Fruit fly (Drosophila melanogaster) whole organism, embryonic: ENCODE data around the gene CG14024.

Experiments used
- Bgb ChIP-seq: fragments of 200-800 bp; sonication (Bioruptor generic); IDR thresholded peaks from 2 replicates; pipeline ENCODE4 v1.3.6; 2022; ENCODE audit warnings: missing biosample characterization, missing genetic modification characterization; ENCODE audit not compliant: partially characterized antibody
- Blimp-1 ChIP-seq: fragments of 200-800 bp; sonication (Bioruptor generic); optimal IDR thresholded peaks from 3 replicates; lab custom pipeline; 2018; ENCODE audit warnings: missing biosample characterization, missing genetic modification characterization, mild to moderate bottlenecking, moderate library complexity, missing genetic modification reagents
- CG10274 ChIP-seq: fragments of 200-800 bp; sonication (Bioruptor generic); optimal IDR thresholded peaks from 3 replicates; lab custom pipeline; 2017; ENCODE audit warnings: missing biosample characterization, mild to moderate bottlenecking, missing genetic modification characterization
- CG10543 ChIP-seq: fragments of 200-800 bp; sonication (Bioruptor generic); optimal IDR thresholded peaks from 3 replicates; lab custom pipeline; 2017; ENCODE audit warnings: missing biosample characterization, mild to moderate bottlenecking, missing genetic modification characterization, moderate library complexity
- CG12299 ChIP-seq: fragments of 200-800 bp; sonication (Bioruptor generic); optimal IDR thresholded peaks from 2 replicates; lab custom pipeline; 2018; ENCODE audit warnings: missing biosample characterization, mild to moderate bottlenecking, missing genetic modification characterization
- CG12659 ChIP-seq: fragments of 200-800 bp; sonication (Bioruptor generic); optimal IDR thresholded peaks from 3 replicates; lab custom pipeline; 2017; ENCODE audit warnings: mild to moderate bottlenecking, missing biosample characterization, missing genetic modification reagents, missing genetic modification characterization
- CG12744 ChIP-seq: fragments of 200-800 bp; sonication (Bioruptor generic); optimal IDR thresholded peaks from 2 replicates; lab custom pipeline; 2016; ENCODE audit warnings: missing biosample characterization, missing genetic modification characterization
- CG13123 ChIP-seq: fragments of 200-800 bp; sonication (Bioruptor generic); optimal IDR thresholded peaks from 2 replicates; lab custom pipeline; 2016; ENCODE audit warnings: missing biosample characterization, missing genetic modification characterization
- CG13287 ChIP-seq: fragments of 200-800 bp; sonication (Bioruptor generic); IDR thresholded peaks from 2 replicates; pipeline ENCODE4 v1.3.6; 2022; ENCODE audit warnings: missing biosample characterization, missing genetic modification characterization; ENCODE audit not compliant: partially characterized antibody
- CG13624 ChIP-seq: fragments of 200-800 bp; sonication (Bioruptor generic); optimal IDR thresholded peaks from 2 replicates; lab custom pipeline; 2016; ENCODE audit warnings: missing biosample characterization, missing genetic modification characterization
- CG14014 ChIP-seq: fragments of 200-800 bp; sonication (Bioruptor generic); IDR thresholded peaks from 2 replicates; pipeline ENCODE4 v1.3.6; 2022; ENCODE audit warnings: missing biosample characterization, missing genetic modification characterization
- CG14710 ChIP-seq: fragments of 200-800 bp; sonication (Bioruptor generic); optimal IDR thresholded peaks from 3 replicates; lab custom pipeline; 2019; ENCODE audit warnings: missing biosample characterization, mild to moderate bottlenecking, missing genetic modification characterization, moderate library complexity
- CG14860 ChIP-seq: fragments of 200-800 bp; sonication (Bioruptor generic); IDR thresholded peaks from 3 replicates; pipeline ENCODE4 v1.3.6; 2022; ENCODE audit warnings: missing biosample characterization, missing genetic modification characterization; ENCODE audit not compliant: partially characterized antibody
- CG1647 ChIP-seq: fragments of 200-800 bp; sonication (Bioruptor generic); optimal IDR thresholded peaks from 3 replicates; lab custom pipeline; 2016; ENCODE audit warnings: missing biosample characterization, missing genetic modification characterization
- CG16863 ChIP-seq: fragments of 200-800 bp; sonication (Bioruptor generic); optimal IDR thresholded peaks from 3 replicates; lab custom pipeline; 2016; ENCODE audit warnings: missing biosample characterization, missing genetic modification characterization
- CG18764 ChIP-seq: fragments of 200-800 bp; sonication (Bioruptor generic); optimal IDR thresholded peaks from 3 replicates; lab custom pipeline; 2016; ENCODE audit warnings: missing biosample characterization, missing genetic modification characterization
- CG2120 ChIP-seq: fragments of 200-800 bp; sonication (Bioruptor generic); optimal IDR thresholded peaks from 3 replicates; lab custom pipeline; 2016; ENCODE audit warnings: missing biosample characterization, missing genetic modification characterization
- CG3281 ChIP-seq: fragments of 200-800 bp; sonication (Bioruptor generic); optimal IDR thresholded peaks from 3 replicates; lab custom pipeline; 2017; ENCODE audit warnings: missing biosample characterization, mild to moderate bottlenecking, missing genetic modification characterization
- CG4360 ChIP-seq: fragments of 200-800 bp; sonication (Bioruptor generic); IDR thresholded peaks from 2 replicates; pipeline ENCODE4 v1.3.6; 2022; ENCODE audit warnings: missing biosample characterization, missing genetic modification characterization
- CG4854 ChIP-seq: fragments of 200-800 bp; sonication (Bioruptor generic); optimal IDR thresholded peaks from 2 replicates; lab custom pipeline; 2016; ENCODE audit warnings: missing biosample characterization, missing genetic modification characterization, inconsistent platforms
- CG5180 ChIP-seq: fragments of 200-800 bp; sonication (Bioruptor generic); optimal IDR thresholded peaks from 3 replicates; lab custom pipeline; 2017; ENCODE audit warnings: missing biosample characterization, missing genetic modification characterization, mild to moderate bottlenecking, moderate library complexity, missing genetic modification reagents
- CG9727 ChIP-seq: fragments of 200-800 bp; sonication (Bioruptor generic); optimal IDR thresholded peaks from 3 replicates; lab custom pipeline; 2017; ENCODE audit warnings: missing biosample characterization, mild to moderate bottlenecking, missing genetic modification characterization
- CG9932 ChIP-seq: fragments of 200-800 bp; sonication (Bioruptor generic); IDR thresholded peaks from 2 replicates; pipeline ENCODE4 v1.3.6; 2022; ENCODE audit warnings: missing biosample characterization, missing genetic modification characterization
- Dip3 ChIP-seq: fragments of 200-800 bp; sonication (Bioruptor generic); optimal IDR thresholded peaks from 3 replicates; lab custom pipeline; 2016; ENCODE audit warnings: missing biosample characterization, missing genetic modification characterization
- Dll ChIP-seq: fragments of 200-800 bp; sonication (Bioruptor generic); IDR thresholded peaks from 4 replicates; pipeline ENCODE4 v1.3.6; 2022; ENCODE audit warnings: missing biosample characterization, missing genetic modification characterization; ENCODE audit not compliant: partially characterized antibody
- Ets97D ChIP-seq: fragments of 200-800 bp; sonication (Bioruptor generic); optimal IDR thresholded peaks from 3 replicates; lab custom pipeline; 2016; ENCODE audit warnings: missing biosample characterization, missing genetic modification characterization
- HHEX ChIP-seq: fragments of 200-800 bp; sonication (Bioruptor generic); optimal IDR thresholded peaks from 3 replicates; lab custom pipeline; 2017; ENCODE audit warnings: missing biosample characterization, mild to moderate bottlenecking, missing genetic modification characterization, missing genetic modification reagents
- Hey ChIP-seq: fragments of 200-800 bp; sonication (Bioruptor generic); optimal IDR thresholded peaks from 3 replicates; lab custom pipeline; 2018; ENCODE audit warnings: missing biosample characterization, mild to moderate bottlenecking, missing genetic modification characterization
- Hr39 ChIP-seq: fragments of >200 bp; optimal IDR thresholded peaks from 2 replicates; lab custom pipeline; 2017
- MESR4 ChIP-seq: fragments of 200-800 bp; sonication (Bioruptor generic); optimal IDR thresholded peaks from 2 replicates; lab custom pipeline; 2018; ENCODE audit warnings: missing biosample characterization, mild to moderate bottlenecking, missing genetic modification characterization, moderate library complexity
- Mrtf ChIP-seq: fragments of 200-800 bp; sonication (Bioruptor generic); IDR thresholded peaks from 3 replicates; pipeline ENCODE4 v1.3.6; 2022; ENCODE audit warnings: missing biosample characterization, missing genetic modification characterization
- Poxn ChIP-seq: fragments of 200-800 bp; sonication (Bioruptor generic); IDR thresholded peaks from 2 replicates; pipeline ENCODE4 v1.3.6; 2022; ENCODE audit warnings: missing biosample characterization, missing genetic modification characterization
- TFAM ChIP-seq: fragments of 200-800 bp; sonication (Bioruptor generic); optimal IDR thresholded peaks from 2 replicates; lab custom pipeline; 2017; ENCODE audit warnings: missing biosample characterization, missing genetic modification characterization, inconsistent platforms
- abd-A ChIP-seq: fragments of 200-800 bp; sonication (Bioruptor generic); optimal IDR thresholded peaks from 3 replicates; lab custom pipeline; 2019; ENCODE audit warnings: missing biosample characterization, mild to moderate bottlenecking, missing genetic modification characterization, moderate library complexity
- dan ChIP-seq: fragments of 200-800 bp; sonication (Bioruptor generic); IDR thresholded peaks from 2 replicates; pipeline ENCODE4 v1.3.6; 2022; ENCODE audit warnings: missing biosample characterization, missing genetic modification characterization
- ems ChIP-seq: fragments of 200-800 bp; sonication (Bioruptor generic); optimal IDR thresholded peaks from 3 replicates; lab custom pipeline; 2016; ENCODE audit warnings: missing biosample characterization, missing genetic modification characterization
- gcm2 ChIP-seq: fragments of 200-800 bp; sonication (Bioruptor generic); optimal IDR thresholded peaks from 2 replicates; lab custom pipeline; 2016; ENCODE audit warnings: missing biosample characterization, missing genetic modification characterization
- gsb ChIP-seq: fragments of 200-800 bp; sonication (Bioruptor generic); IDR thresholded peaks from 2 replicates; pipeline ENCODE4 v1.3.6; 2022; ENCODE audit warnings: missing biosample characterization, missing genetic modification characterization
- h ChIP-seq: fragments of >200 bp; optimal IDR thresholded peaks from 2 replicates; lab custom pipeline; 2017
- knrl ChIP-seq: fragments of 200-800 bp; sonication (Bioruptor generic); IDR thresholded peaks from 3 replicates; pipeline ENCODE4 v1.3.6; 2022; ENCODE audit warnings: missing biosample characterization, missing genetic modification characterization; ENCODE audit not compliant: partially characterized antibody
- lmd ChIP-seq: fragments of 200-800 bp; sonication (Bioruptor generic); IDR thresholded peaks from 2 replicates; pipeline ENCODE4 v1.3.6; 2022; ENCODE audit warnings: missing biosample characterization, missing genetic modification characterization
- nerfin-2 ChIP-seq: fragments of 200-800 bp; sonication (Bioruptor generic); IDR thresholded peaks from 2 replicates; pipeline ENCODE4 v1.3.6; 2022; ENCODE audit warnings: missing biosample characterization, missing genetic modification characterization; ENCODE audit not compliant: partially characterized antibody
- pfk ChIP-seq: fragments of 200-800 bp; sonication (Bioruptor generic); optimal IDR thresholded peaks from 2 replicates; lab custom pipeline; 2018; ENCODE audit warnings: missing biosample characterization, mild to moderate bottlenecking, missing genetic modification characterization, moderate library complexity
- pnt ChIP-seq: fragments of 200-800 bp; sonication (Bioruptor generic); optimal IDR thresholded peaks from 3 replicates; lab custom pipeline; 2016; ENCODE audit warnings: missing biosample characterization, missing genetic modification characterization
- prd ChIP-seq, 3 experiments: fragments of >200 bp in 2 of 3; fragments of 200-800 bp in 1 of 3; sonication (Bioruptor generic) in 1 of 3; optimal IDR thresholded peaks in 2 of 3; IDR thresholded peaks in 1 of 3; 2 replicates in 2 of 3; 3 replicates in 1 of 3; pipeline versions ENCODE4 v1.3.6 to Lab custom; 2017 to 2022; ENCODE audit warnings: missing biosample characterization in 1 of 3, missing genetic modification characterization in 1 of 3
- sqz ChIP-seq: fragments of 200-800 bp; sonication (Bioruptor generic); optimal IDR thresholded peaks from 3 replicates; lab custom pipeline; 2018; ENCODE audit warnings: missing biosample characterization, mild to moderate bottlenecking, missing genetic modification characterization
- tll ChIP-seq, 2 experiments: fragments of 200-800 bp in 1 of 2; fragments of >200 bp in 1 of 2; sonication (Bioruptor generic) in 1 of 2; optimal IDR thresholded peaks; 2 replicates each; lab custom pipeline; 2017 to 2019; ENCODE audit warnings: missing biosample characterization in 2 of 2, missing genetic modification characterization in 2 of 2, mild to moderate bottlenecking in 1 of 2, moderate library complexity in 1 of 2
- tx ChIP-seq: fragments of 200-800 bp; sonication (Bioruptor generic); optimal IDR thresholded peaks from 2 replicates; lab custom pipeline; 2016; ENCODE audit warnings: missing biosample characterization, missing genetic modification characterization

The CG14024 gene

DNA sequence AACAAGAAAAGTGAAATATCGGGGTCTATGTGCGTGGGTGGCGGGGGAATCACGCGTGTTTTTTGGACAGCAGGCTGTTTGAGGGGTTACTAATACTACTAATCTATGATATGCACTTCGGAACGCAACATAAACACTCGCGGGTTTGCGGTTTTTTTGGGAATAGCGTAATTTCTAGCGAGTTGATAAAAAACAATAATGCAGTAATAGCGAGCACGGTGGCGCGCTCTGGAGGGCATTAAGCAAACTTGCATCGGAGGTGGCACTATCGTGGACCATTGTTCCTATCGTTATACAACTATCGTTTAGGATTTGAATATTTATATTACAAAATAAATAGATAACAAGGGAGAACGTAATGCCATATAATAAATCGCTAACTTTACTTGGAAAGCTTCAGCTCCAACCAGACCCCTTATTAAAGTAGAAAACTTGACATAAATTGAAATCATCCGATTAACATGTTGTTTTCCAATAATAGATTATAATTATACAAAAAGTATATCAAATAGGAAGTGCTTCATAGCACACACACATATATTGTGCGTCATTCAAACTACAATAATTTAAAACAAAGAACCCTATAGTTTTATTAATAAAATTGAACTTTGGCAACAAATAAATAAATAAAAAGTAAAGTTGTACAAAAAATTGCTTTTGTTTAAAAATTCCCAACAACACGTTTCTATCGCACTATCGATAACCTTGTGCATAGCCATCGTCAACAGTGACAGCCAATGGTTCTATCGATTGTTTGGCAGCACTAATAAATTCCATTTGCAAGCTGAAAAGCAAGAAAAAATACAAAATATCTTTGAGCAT, 36.2 kb downstream of the CG14024 start, which contains the start of the genes Nin and Bub1 (continued):
- TF ChIP-seq Bgb (GFP tag; lab: Robert Waterston, UW) = peak; percentile 88
- peak; percentile 80 for TF ChIP-seq CG9932 (GFP tag; lab: Robert Waterston, UW)
- no peak for TF ChIP-seq HHEX
- TF ChIP-seq nerfin-2 (GFP tag; lab: Robert Waterston, UW) = peak; percentile 72
- TF ChIP-seq CG2120 (GFP tag; lab: Kevin White, UChicago) = peak; percentile 48
- TF ChIP-seq ems (GFP tag; lab: Kevin White, UChicago) = no peak
- TF ChIP-seq CG18764 (GFP tag; lab: Kevin White, UChicago) = no peak
- no peak for TF ChIP-seq CG13123 (GFP tag; lab: Kevin White, UChicago)
- TF ChIP-seq CG12744 (GFP tag; lab: Kevin White, UChicago) = no peak
- TF ChIP-seq sqz (GFP tag; lab: Kevin White, UChicago) = no peak
- peak; percentile 19 for TF ChIP-seq Dip3 (GFP tag; lab: Kevin White, UChicago)
- TF ChIP-seq TFAM (GFP tag; lab: Kevin White, UChicago) = no peak
- TF ChIP-seq CG10274 (GFP tag; lab: Kevin White, UChicago) = no peak
- TF ChIP-seq CG1647 (GFP tag; lab: Kevin White, UChicago) = no peak
- TF ChIP-seq CG5180 (GFP tag; lab: Kevin White, UChicago) = no peak
- TF ChIP-seq Poxn (GFP tag; lab: Robert Waterston, UW) = no peak
- no peak; the same call in none of the 2 replicates for TF ChIP-seq lmd
- TF ChIP-seq Blimp-1 = no peak
- TF ChIP-seq CG14710 (tag; lab: Kevin White, UChicago) = peak; percentile 64
- TF ChIP-seq CG10543 = peak; percentile 7
- no peak for TF ChIP-seq pnt (GFP tag; lab: Kevin White, UChicago)
- TF ChIP-seq CG12659 (GFP tag; lab: Kevin White, UChicago) = peak; percentile 42
- no peak for TF ChIP-seq Mrtf
- peak; percentile 81 for TF ChIP-seq CG13287 (GFP tag; lab: Robert Waterston, UW)
- TF ChIP-seq CG4854 (GFP tag; lab: Kevin White, UChicago) = no peak
- TF ChIP-seq CG12299 = no peak
- no peak for TF ChIP-seq h (lab: Kevin White, UChicago)
- peak; percentile 77 for TF ChIP-seq CG14860
- no peak for TF ChIP-seq CG3281 (GFP tag; lab: Kevin White, UChicago)
- TF ChIP-seq gcm2 (GFP tag; lab: Kevin White, UChicago) = no peak
- peak; percentile 90 for TF ChIP-seq knrl (GFP tag; lab: Robert Waterston, UW)
- no peak for TF ChIP-seq dan
- peak; percentile 16 for TF ChIP-seq CG13624 (GFP tag; lab: Kevin White, UChicago)
- TF ChIP-seq pfk (GFP tag; lab: Kevin White, UChicago) = no peak
- no peak for TF ChIP-seq tll (GFP tag; optimal IDR thresholded peaks at IDR 0.05; lab: Kevin White, UChicago)
- no peak for TF ChIP-seq Hr39 (lab: Kevin White, UChicago)
- peak; percentile 41; the same call in 1 of the 2 replicates for TF ChIP-seq CG14014 (GFP tag; lab: Robert Waterston, UW)
- no peak for TF ChIP-seq CG16863 (GFP tag; lab: Kevin White, UChicago)
- TF ChIP-seq tx (GFP tag; lab: Kevin White, UChicago) = no peak
- TF ChIP-seq Hey (tag; lab: Kevin White, UChicago) = no peak
- TF ChIP-seq Dll (GFP tag; lab: Robert Waterston, UW) = peak; percentile 82
- TF ChIP-seq CG4360 (GFP tag; lab: Robert Waterston, UW) = peak; percentile 20; the same call in 1 of the 2 replicates
- TF ChIP-seq abd-A (tag; lab: Kevin White, UChicago) = no peak
- no peak for TF ChIP-seq gsb
- no peak for TF ChIP-seq Ets97D
- peak; percentile 89 for TF ChIP-seq MESR4
- peak; percentile 50 for TF ChIP-seq CG9727 (GFP tag; lab: Kevin White, UChicago)
- no peak for TF ChIP-seq prd (optimal IDR thresholded peaks at IDR 0.05; lab: Kevin White, UChicago)
- TF ChIP-seq prd (GFP tag; IDR thresholded peaks at IDR 0.05; lab: Robert Waterston, UW) = peak; percentile 49; the same call in 1 of the 3 replicates
